Worm (Caenorhabditis elegans) whole organism, mixed stage, embryonic: Measurements from ENCODE around the gene molo-1.
A peak's percentile ranks its signal among the peaks of the same experiment; 100 is the strongest.

Experiments used
- M03D4.4 ChIP-seq: sonication (generic microtip); optimal IDR thresholded peaks from 2 replicates; lab custom pipeline; 2017; ENCODE audit warnings: mild to moderate bottlenecking, missing genetic modification characterization, missing compliant biosample characterization
- blmp-1 ChIP-seq: fragments of 150-350 bp; optimal IDR thresholded peaks from 2 replicates; lab custom pipeline; 2014; ENCODE audit warnings: missing biosample characterization, missing genetic modification characterization
- ceh-39 ChIP-seq: fragments of 150-350 bp; optimal IDR thresholded peaks from 2 replicates; lab custom pipeline; 2014; ENCODE audit warnings: missing biosample characterization, missing genetic modification characterization
- ceh-43 ChIP-seq: fragments of 200-800 bp; sonication (Bioruptor generic); optimal IDR thresholded peaks from 2 replicates; lab custom pipeline; 2018; ENCODE audit warnings: mild to moderate bottlenecking, missing genetic modification characterization, moderate library complexity, missing compliant biosample characterization
- ceh-83 ChIP-seq: fragments of 200-800 bp; sonication (Bioruptor generic); optimal IDR thresholded peaks from 2 replicates; lab custom pipeline; 2018; ENCODE audit warnings: mild to moderate bottlenecking, missing genetic modification characterization, missing compliant biosample characterization
- ces-1 ChIP-seq: fragments of 150-350 bp; optimal IDR thresholded peaks from 2 replicates; lab custom pipeline; 2014; ENCODE audit warnings: missing biosample characterization, missing genetic modification reagents, missing genetic modification characterization
- cnd-1 ChIP-seq: fragments of 200-800 bp; sonication (Bioruptor generic); optimal IDR thresholded peaks from 2 replicates; lab custom pipeline; 2018; ENCODE audit warnings: mild to moderate bottlenecking, missing genetic modification characterization, missing compliant biosample characterization
- drap-1 ChIP-seq: fragments of 200-800 bp; sonication (Bioruptor generic); optimal IDR thresholded peaks from 3 replicates; lab custom pipeline; 2018; ENCODE audit warnings: mild to moderate bottlenecking, missing genetic modification characterization, missing compliant biosample characterization
- elt-1 ChIP-seq: sonication (generic microtip); optimal IDR thresholded peaks from 2 replicates; lab custom pipeline; 2017; ENCODE audit warnings: missing genetic modification characterization, mild to moderate bottlenecking, missing compliant biosample characterization, antibody characterized with exemption, moderate library complexity, borderline replicate concordance; ENCODE audit not compliant: insufficient read depth
- elt-3 ChIP-seq: fragments of 150-350 bp; optimal IDR thresholded peaks from 2 replicates; lab custom pipeline; 2014; ENCODE audit warnings: missing biosample characterization, missing genetic modification characterization
- flh-1 ChIP-seq: fragments of 200-800 bp; sonication (Bioruptor generic); optimal IDR thresholded peaks from 2 replicates; lab custom pipeline; 2018; ENCODE audit warnings: mild to moderate bottlenecking, missing genetic modification characterization, moderate library complexity, missing compliant biosample characterization
- ham-2 ChIP-seq: fragments of 200-800 bp; sonication (Bioruptor generic); optimal IDR thresholded peaks from 2 replicates; lab custom pipeline; 2018; ENCODE audit warnings: mild to moderate bottlenecking, missing genetic modification characterization, missing compliant biosample characterization
- hlh-1 ChIP-seq: fragments of 150-350 bp; optimal IDR thresholded peaks from 2 replicates; lab custom pipeline; 2014; ENCODE audit warnings: missing biosample characterization, missing genetic modification reagents, missing genetic modification characterization
- lin-13 ChIP-seq: fragments of 150-350 bp; optimal IDR thresholded peaks from 2 replicates; lab custom pipeline; 2014; ENCODE audit warnings: missing biosample characterization, missing genetic modification characterization
- mab-5 ChIP-seq: fragments of 150-350 bp; optimal IDR thresholded peaks from 2 replicates; lab custom pipeline; 2014; ENCODE audit warnings: missing biosample characterization, missing genetic modification characterization
- mep-1 ChIP-seq: fragments of 150-350 bp; optimal IDR thresholded peaks from 2 replicates; lab custom pipeline; 2017; ENCODE audit warnings: missing biosample characterization, missing genetic modification reagents, missing genetic modification characterization, inconsistent platforms
- mls-2 ChIP-seq: sonication (generic microtip); optimal IDR thresholded peaks from 2 replicates; lab custom pipeline; 2016; ENCODE audit warnings: mild to moderate bottlenecking, missing genetic modification characterization, moderate library complexity, missing compliant biosample characterization
- nhr-12 ChIP-seq: fragments of 150-350 bp; optimal IDR thresholded peaks from 2 replicates; lab custom pipeline; 2014; ENCODE audit warnings: missing biosample characterization, missing genetic modification characterization
- nhr-2 ChIP-seq: fragments of 150-350 bp; optimal IDR thresholded peaks from 2 replicates; lab custom pipeline; 2014; ENCODE audit warnings: missing biosample characterization, missing genetic modification characterization
- nhr-237 ChIP-seq: fragments of 150-350 bp; optimal IDR thresholded peaks from 2 replicates; lab custom pipeline; 2014; ENCODE audit warnings: missing biosample characterization, missing genetic modification characterization
- nhr-28 ChIP-seq: fragments of 150-350 bp; optimal IDR thresholded peaks from 2 replicates; lab custom pipeline; 2014; ENCODE audit warnings: missing biosample characterization, missing genetic modification characterization
- nhr-76 ChIP-seq: sonication (generic microtip); optimal IDR thresholded peaks from 2 replicates; lab custom pipeline; 2017; ENCODE audit warnings: missing biosample characterization, missing genetic modification characterization
- pha-4 ChIP-seq: fragments of 150-350 bp; optimal IDR thresholded peaks from 2 replicates; lab custom pipeline; 2018; ENCODE audit warnings: missing biosample characterization, missing genetic modification reagents, missing genetic modification characterization
- sptf-1 ChIP-seq: sonication (generic microtip); optimal IDR thresholded peaks from 2 replicates; lab custom pipeline; 2017; ENCODE audit warnings: mild to moderate bottlenecking, missing genetic modification characterization, moderate library complexity, missing compliant biosample characterization
- tbx-8 ChIP-seq: fragments of 200-800 bp; sonication (Bioruptor generic); optimal IDR thresholded peaks from 2 replicates; lab custom pipeline; 2018; ENCODE audit warnings: mild to moderate bottlenecking, missing genetic modification characterization, moderate library complexity, missing compliant biosample characterization
- unc-120 ChIP-seq: sonication (generic microtip); optimal IDR thresholded peaks from 2 replicates; lab custom pipeline; 2017; ENCODE audit warnings: missing genetic modification characterization, missing compliant biosample characterization; ENCODE audit not compliant: poor library complexity, severe bottlenecking
- unc-62 ChIP-seq: fragments of 150-350 bp; optimal IDR thresholded peaks from 2 replicates; lab custom pipeline; 2014; ENCODE audit warnings: missing biosample characterization, missing genetic modification reagents, missing genetic modification characterization
- zip-8 ChIP-seq: fragments of 150-350 bp; optimal IDR thresholded peaks from 2 replicates; lab custom pipeline; 2014; ENCODE audit warnings: missing biosample characterization, missing genetic modification characterization
- ztf-11 ChIP-seq: fragments of 150-350 bp; optimal IDR thresholded peaks from 2 replicates; lab custom pipeline; 2014; ENCODE audit warnings: missing biosample characterization, missing genetic modification characterization

The molo-1 gene

DNA sequence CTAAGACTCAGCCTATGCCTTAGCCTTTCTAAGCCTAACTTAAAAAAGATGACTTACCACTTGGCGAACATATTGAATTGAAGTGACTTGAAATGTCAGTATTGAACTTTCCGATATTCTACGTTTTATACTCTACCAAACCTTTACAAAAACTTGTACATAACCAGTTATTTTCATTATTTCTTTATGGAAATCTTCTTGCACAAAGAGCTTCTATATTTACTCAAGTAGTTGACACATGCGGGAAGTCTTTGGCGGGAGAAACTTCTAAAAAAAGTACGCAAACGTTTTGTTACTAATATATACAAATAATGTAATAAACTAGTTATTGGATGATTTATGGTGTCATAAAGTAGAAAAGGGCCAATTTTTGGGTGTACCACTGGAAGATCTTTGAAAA, 5.1 kb upstream of the molo-1 start, which contains the start of gene nspb-12:
TSS of gene nspb-12 (minus strand) at position 101 of the 400 bp plus-strand sequence.
- TF ChIP-seq nhr-76 (tag; lab: Kevin White, UChicago) (no peak), ceh-39 (tag; lab: Kevin White, UChicago) (no peak)

DNA sequence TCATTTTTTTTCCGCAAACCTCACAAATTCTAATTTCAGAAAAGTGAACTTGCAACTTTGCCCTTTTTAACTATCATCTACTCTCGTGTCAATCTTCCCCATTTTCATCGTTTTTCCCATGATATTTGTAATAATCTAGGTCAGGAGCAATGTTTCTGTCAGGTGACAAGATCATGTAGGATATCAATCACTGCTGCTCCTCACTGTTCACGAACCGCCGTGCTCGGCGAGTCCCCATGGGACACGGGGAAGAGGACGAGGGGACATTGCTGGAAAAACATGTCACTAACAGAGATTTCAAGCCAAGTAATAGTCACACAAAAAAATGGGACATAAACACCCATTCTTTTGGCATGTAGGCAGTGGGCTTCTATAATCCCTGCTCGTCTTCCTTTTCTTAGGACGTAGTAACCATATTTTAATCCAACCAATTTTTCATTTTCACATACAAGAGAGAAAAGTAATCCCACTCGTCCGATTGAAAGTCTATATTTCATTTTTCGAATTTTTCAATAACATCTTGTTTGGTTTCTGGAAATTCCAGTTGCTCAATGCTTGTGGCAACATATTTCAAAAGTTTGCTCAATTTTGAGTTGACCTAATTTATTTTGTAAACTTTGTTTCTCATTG, 2.9 kb upstream of the molo-1 start:
- TF ChIP-seq tbx-8 (GFP tag; lab: Kevin White, UChicago) (no peak), flh-1 (GFP tag; lab: Kevin White, UChicago) (no peak), sptf-1 (tag; lab: Kevin White, UChicago) (no peak), hlh-1 (tag; lab: Kevin White, UChicago) (no peak), drap-1 (GFP tag; lab: Kevin White, UChicago) (no peak), ceh-83 (GFP tag; lab: Kevin White, UChicago) (no peak), ztf-11 (tag; lab: Kevin White, UChicago) (no peak), nhr-76 (tag; lab: Kevin White, UChicago) (no peak), mep-1 (tag; lab: Kevin White, UChicago) (no peak), unc-62 (GFP tag; lab: Kevin White, UChicago) (no peak), ham-2 (no peak), blmp-1 (tag; lab: Kevin White, UChicago) (no peak), mab-5 (tag; lab: Kevin White, UChicago) (no peak), M03D4.4 (tag; lab: Kevin White, UChicago) (no peak), nhr-2 (tag; lab: Kevin White, UChicago) (no peak), ceh-43 (GFP tag; lab: Kevin White, UChicago) (no peak), elt-3 (tag; lab: Kevin White, UChicago) (no peak), pha-4 (tag; lab: Kevin White, UChicago) (no peak)
- TF ChIP-seq, all 35 proteins: peak for 0

DNA sequence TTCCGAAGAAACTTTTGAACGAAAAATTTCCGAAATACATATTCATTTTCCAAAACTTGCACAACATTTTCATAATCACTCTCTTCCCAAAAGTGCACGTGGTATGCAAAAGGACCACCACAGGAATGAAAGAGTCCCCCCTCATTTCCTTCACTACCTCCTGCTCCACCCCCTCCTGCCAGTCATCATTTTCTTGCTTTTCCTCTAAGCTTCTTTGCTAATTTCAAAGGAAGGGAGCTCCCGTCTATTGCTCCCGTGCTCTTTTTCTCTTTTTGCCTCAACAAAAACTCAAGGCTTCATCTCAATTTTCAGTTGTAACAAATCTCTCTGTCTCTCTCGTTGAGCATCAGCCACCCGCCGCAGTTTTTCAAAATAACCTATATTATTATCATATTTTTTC, 988 bp upstream of the molo-1 start:
- TF ChIP-seq nhr-12 (tag; lab: Kevin White, UChicago) (no peak), unc-120 (peak; percentile 30)

DNA sequence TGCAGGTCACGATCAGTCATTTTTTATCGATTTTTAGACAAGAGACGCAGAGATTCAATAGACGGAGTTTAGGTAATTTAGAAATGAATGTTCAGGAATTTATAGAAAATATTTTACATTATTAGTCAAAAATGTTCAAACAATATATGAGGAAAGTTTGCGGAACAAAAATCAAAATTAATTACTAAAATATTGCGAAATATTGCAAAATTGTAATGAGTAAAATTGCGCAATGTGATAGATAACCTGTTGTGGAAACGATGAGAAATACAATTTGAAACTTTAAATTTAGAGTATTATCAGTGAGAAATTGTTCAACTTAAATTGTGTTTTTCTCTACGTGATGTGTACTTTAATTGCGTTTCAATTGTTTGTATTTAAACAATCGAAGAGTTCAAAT, 7.3 kb downstream of the molo-1 start, which contains the start of gene F56D2.5:
TSS of gene F56D2.5 (minus strand) at position 371 of the 400 bp plus-strand sequence.
- no peak for TF ChIP-seq nhr-28 (tag; lab: Kevin White, UChicago)
- TF ChIP-seq ceh-43 (GFP tag; lab: Kevin White, UChicago), result no peak
- no peak for TF ChIP-seq cnd-1 (tag; lab: Kevin White, UChicago)
- TF ChIP-seq hlh-1 (tag; lab: Kevin White, UChicago), result no peak
- no peak for TF ChIP-seq lin-13
- no peak for TF ChIP-seq unc-120
- no peak for TF ChIP-seq nhr-76 (tag; lab: Kevin White, UChicago)
- no peak for TF ChIP-seq nhr-237 (tag; lab: Kevin White, UChicago)
- no peak for TF ChIP-seq zip-8
- no peak for TF ChIP-seq pha-4 (tag; lab: Kevin White, UChicago)
- TF ChIP-seq ces-1 (GFP tag; lab: Kevin White, UChicago), result no peak

DNA sequence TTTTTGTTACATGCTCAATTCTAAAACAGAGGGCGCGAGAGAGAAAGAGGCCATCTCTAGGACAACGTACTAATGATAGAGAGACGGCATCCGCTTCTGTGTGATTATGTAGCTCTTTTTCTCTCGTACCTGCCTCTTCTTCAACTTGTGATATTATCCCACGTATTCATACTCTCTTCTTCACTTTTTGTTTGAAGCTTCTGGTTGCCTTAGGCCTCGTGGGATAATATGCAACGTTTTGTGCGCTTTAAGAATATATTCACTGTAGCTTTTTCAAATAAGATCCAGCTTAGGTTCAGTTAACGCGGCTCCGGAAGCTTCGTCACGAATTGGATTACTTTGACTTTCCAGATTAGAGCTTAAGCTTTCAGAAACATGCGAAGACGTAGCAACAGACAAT, 9.0 kb downstream of the molo-1 start, which contains the start of the genes F56D2.8 and uev-2:
TSS of gene F56D2.8 (minus strand) at position 101 of the 400 bp plus-strand sequence.
TSS of gene uev-2 (plus strand) at position 360 of the 400 bp plus-strand sequence.
- TF ChIP-seq blmp-1 (tag; lab: Kevin White, UChicago), result no peak
- no peak for TF ChIP-seq nhr-28 (tag; lab: Kevin White, UChicago)
- TF ChIP-seq nhr-76 (tag; lab: Kevin White, UChicago), result no peak
- no peak for TF ChIP-seq pha-4 (tag; lab: Kevin White, UChicago)
- TF ChIP-seq ham-2, result no peak
- TF ChIP-seq nhr-12 (tag; lab: Kevin White, UChicago), result no peak
- no peak for TF ChIP-seq ces-1 (GFP tag; lab: Kevin White, UChicago)
- no peak for TF ChIP-seq hlh-1 (tag; lab: Kevin White, UChicago)
- no peak for TF ChIP-seq ceh-39 (tag; lab: Kevin White, UChicago)
- TF ChIP-seq elt-1 (tag; lab: Kevin White, UChicago), result no peak
- TF ChIP-seq unc-120, result no peak
- TF ChIP-seq lin-13, result no peak
- TF ChIP-seq drap-1 (GFP tag; lab: Kevin White, UChicago), result no peak
- TF ChIP-seq cnd-1 (tag; lab: Kevin White, UChicago), result no peak
- no peak for TF ChIP-seq mls-2
- no peak for TF ChIP-seq flh-1 (GFP tag; lab: Kevin White, UChicago)
- TF ChIP-seq ztf-11 (tag; lab: Kevin White, UChicago), result no peak
- TF ChIP-seq sptf-1 (tag; lab: Kevin White, UChicago), result no peak
